Worm (Caenorhabditis elegans): ENCODE measurements around the gene K08A2.2.

DNA sequence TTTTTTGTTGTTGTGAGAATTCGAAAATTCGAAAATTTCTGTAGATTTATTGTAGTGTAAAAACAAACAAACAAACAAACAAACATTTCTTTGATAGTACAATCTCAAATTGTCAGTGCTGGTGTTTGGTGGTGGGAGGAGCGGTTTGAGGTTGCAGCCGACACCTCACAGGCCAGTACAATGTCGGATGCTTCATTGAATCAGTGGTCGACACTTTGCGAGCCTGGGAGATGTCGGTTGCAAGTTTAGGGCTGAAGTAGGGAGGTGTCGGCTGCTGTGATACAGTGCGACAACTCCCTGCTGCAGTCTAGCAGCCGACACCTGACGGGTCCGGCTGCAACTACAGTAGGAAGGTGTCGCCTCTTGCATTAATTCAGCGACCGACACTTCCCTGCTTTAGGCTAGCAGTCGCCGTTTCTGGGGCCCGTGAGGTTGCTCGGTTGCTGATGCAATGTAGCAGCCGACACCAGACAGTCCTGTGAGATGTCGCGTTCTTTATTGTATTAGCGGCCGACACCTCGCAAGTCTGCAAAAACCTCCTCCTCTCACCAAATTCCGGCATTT lies 5.4 kb upstream of the K08A2.2 start:
- TF ChIP-seq pha-4 (tag; optimal IDR thresholded peaks at IDR 0.05), result no peak
- TF ChIP-seq ceh-39 (tag; optimal IDR thresholded peaks at IDR 0.05), result no peak
- no peak for TF ChIP-seq elt-3 (tag; optimal IDR thresholded peaks at IDR 0.05)
- TF ChIP-seq ztf-11 (tag; optimal IDR thresholded peaks at IDR 0.05), result no peak
- no peak for TF ChIP-seq nhr-28 (tag; optimal IDR thresholded peaks at IDR 0.05)
- TF ChIP-seq cnd-1 (tag; optimal IDR thresholded peaks at IDR 0.05), result no peak
- TF ChIP-seq mep-1 (tag; optimal IDR thresholded peaks at IDR 0.05), result no peak

Measured in whole organism, mixed stage, embryonic.